Worm (Caenorhabditis elegans): ENCODE data around the gene msra-1.

The msra-1 gene

ce11 chrII:7396081-7396480, 32.2 kb upstream of the msra-1 start:
- TF ChIP-seq lsy-2 (tag; optimal IDR thresholded peaks at IDR 0.05) = no peak
- TF ChIP-seq R02D3.7 (tag; optimal IDR thresholded peaks at IDR 0.05) = no peak
- no peak for TF ChIP-seq F13H6.1 (tag; optimal IDR thresholded peaks at IDR 0.05)
- no peak for TF ChIP-seq sma-9 (GFP tag; optimal IDR thresholded peaks at IDR 0.05)
- TF ChIP-seq sma-9 (tag; optimal IDR thresholded peaks at IDR 0.05) = no peak
- no peak for TF ChIP-seq unc-39 (tag; optimal IDR thresholded peaks at IDR 0.05)
- no peak for TF ChIP-seq fos-1 (tag; optimal IDR thresholded peaks at IDR 0.05)
- TF ChIP-seq ama-1 (optimal IDR thresholded peaks at IDR 0.05) = no peak
- TF ChIP-seq dmd-4 (tag; optimal IDR thresholded peaks at IDR 0.05) = no peak
- no peak for TF ChIP-seq mab-5 (tag; optimal IDR thresholded peaks at IDR 0.05)
- TF ChIP-seq C34F6.9 (tag; optimal IDR thresholded peaks at IDR 0.05) = no peak
- no peak for TF ChIP-seq aly-2 (tag; optimal IDR thresholded peaks at IDR 0.05)

ce11 chrII:7394690-7395054, 30.8 kb upstream of the msra-1 start, which contains the start of gene bath-44:
Gene bath-44, plus strand, starts transcription at chrII:7394955.
- TF ChIP-seq skn-1 (tag; optimal IDR thresholded peaks at IDR 0.05) (no peak), nhr-21 (tag; optimal IDR thresholded peaks at IDR 0.05) (no peak), crh-2 (tag; optimal IDR thresholded peaks at IDR 0.05) (no peak), mbf-1 (tag; optimal IDR thresholded peaks at IDR 0.05) (no peak), elt-3 (tag; optimal IDR thresholded peaks at IDR 0.05) (no peak)

- TF ChIP-seq nhr-25 (tag; optimal IDR thresholded peaks at IDR 0.05) (peak; percentile 15), ama-1 (optimal IDR thresholded peaks at IDR 0.05) (no peak), nhr-237 (tag; optimal IDR thresholded peaks at IDR 0.05) (no peak), unc-55 (GFP tag; optimal IDR thresholded peaks at IDR 0.05) (no peak), nhr-10 (tag; optimal IDR thresholded peaks at IDR 0.05) (no peak), alr-1 (tag; optimal IDR thresholded peaks at IDR 0.05) (no peak), nhr-77 (tag; optimal IDR thresholded peaks at IDR 0.05) (no peak), dmd-4 (tag; optimal IDR thresholded peaks at IDR 0.05) (no peak), lsy-2 (tag; optimal IDR thresholded peaks at IDR 0.05) (peak in 1 of 2 experiments; percentile 27), sem-4 (tag; optimal IDR thresholded peaks at IDR 0.05) (peak; percentile 17), nhr-6 (tag; optimal IDR thresholded peaks at IDR 0.05) (no peak), egl-27 (tag; optimal IDR thresholded peaks at IDR 0.05) (no peak), C34F6.9 (tag; optimal IDR thresholded peaks at IDR 0.05) (peak; percentile 27), elt-3 (tag; optimal IDR thresholded peaks at IDR 0.05) (no peak), crh-2 (tag; optimal IDR thresholded peaks at IDR 0.05) (no peak), ceh-82 (tag; optimal IDR thresholded peaks at IDR 0.05) (no peak), unc-39 (tag; optimal IDR thresholded peaks at IDR 0.05) (no peak), nhr-11 (tag; optimal IDR thresholded peaks at IDR 0.05) (no peak)
Measured at ce11 chrII:7393922-7394689, 30.3 kb upstream of the msra-1 start.

DNA sequence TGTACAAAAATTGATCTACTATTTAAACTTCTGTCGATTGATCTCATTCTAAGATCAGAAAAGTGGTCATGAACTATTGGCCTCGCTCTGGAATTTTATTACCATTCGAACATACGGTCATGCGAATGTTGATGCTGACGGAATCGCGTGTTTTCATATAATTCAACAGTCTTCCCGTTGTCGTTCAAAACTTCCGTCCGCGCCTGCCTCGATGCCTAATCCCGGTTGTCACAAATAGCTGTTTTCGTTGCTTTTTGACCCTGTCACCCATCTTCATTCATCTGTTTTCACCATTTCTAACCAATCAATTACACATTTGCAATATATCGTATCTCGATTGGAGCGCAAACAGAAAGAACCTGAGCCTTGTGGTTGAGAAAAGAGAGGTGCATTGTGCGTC, 29.6 kb upstream of the msra-1 start:
- TF ChIP-seq dmd-4 (tag; optimal IDR thresholded peaks at IDR 0.05) (no peak), nhr-12 (tag; optimal IDR thresholded peaks at IDR 0.05) (no peak), nhr-25 (tag; optimal IDR thresholded peaks at IDR 0.05) (peak; percentile 35)

DNA sequence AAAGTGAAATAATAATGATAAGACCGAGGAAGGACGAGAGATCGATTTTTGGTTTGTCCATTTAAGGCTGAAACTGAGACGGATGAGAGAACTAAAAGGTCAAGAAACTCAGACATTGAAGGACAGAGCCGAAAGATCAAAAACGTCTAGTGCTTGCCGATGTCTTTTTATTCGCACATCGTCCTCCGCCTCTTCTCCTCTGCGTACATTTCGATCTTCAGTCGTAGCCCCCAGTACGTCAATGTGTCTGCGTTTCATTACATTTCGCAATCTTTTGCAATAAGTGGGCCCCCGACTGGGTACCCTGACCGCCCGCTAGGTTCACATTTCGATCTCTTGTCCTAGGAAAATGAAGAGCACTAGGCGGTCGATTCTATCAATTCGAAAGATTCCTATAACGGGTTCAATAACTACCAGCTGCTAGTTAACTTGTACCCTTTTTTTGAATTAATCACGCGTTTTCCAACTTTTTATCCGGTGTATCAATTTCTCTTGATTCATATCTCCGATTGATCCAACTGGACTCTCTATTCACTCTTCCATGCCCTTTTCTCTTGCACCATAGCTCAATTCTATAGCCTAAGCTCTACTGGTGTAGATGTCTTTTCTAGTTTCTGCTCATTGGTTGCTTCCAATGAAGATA, 28.3 kb upstream of the msra-1 start:
- TF ChIP-seq nhr-129 (tag; optimal IDR thresholded peaks at IDR 0.05) (peak; percentile 97), sma-3 (GFP tag; optimal IDR thresholded peaks at IDR 0.05) (peak; percentile 42), lin-13 (GFP tag; optimal IDR thresholded peaks at IDR 0.05) (no peak), alr-1 (tag; optimal IDR thresholded peaks at IDR 0.05) (no peak), snpc-4 (tag; optimal IDR thresholded peaks at IDR 0.05) (no peak), mab-5 (tag; optimal IDR thresholded peaks at IDR 0.05) (no peak), zag-1 (tag; optimal IDR thresholded peaks at IDR 0.05) (peak; percentile 72), peb-1 (tag; optimal IDR thresholded peaks at IDR 0.05) (no peak), F13H6.1 (tag; optimal IDR thresholded peaks at IDR 0.05) (peak; percentile 54), unc-55 (GFP tag; optimal IDR thresholded peaks at IDR 0.05) (no peak), C34F6.9 (tag; optimal IDR thresholded peaks at IDR 0.05) (peak; percentile 56), sem-4 (tag; optimal IDR thresholded peaks at IDR 0.05) (peak; percentile 34), crh-2 (tag; optimal IDR thresholded peaks at IDR 0.05) (peak; percentile 63), nhr-25 (tag; optimal IDR thresholded peaks at IDR 0.05) (peak; percentile 76), unc-39 (tag; optimal IDR thresholded peaks at IDR 0.05) (no peak), fos-1 (tag; optimal IDR thresholded peaks at IDR 0.05) (peak; percentile 85), gmeb-1 (tag; optimal IDR thresholded peaks at IDR 0.05) (peak; percentile 20), egl-27 (tag; optimal IDR thresholded peaks at IDR 0.05) (no peak), nhr-77 (tag; optimal IDR thresholded peaks at IDR 0.05) (no peak), lsy-2 (tag; optimal IDR thresholded peaks at IDR 0.05) (peak in 1 of 2 experiments; percentile 54), sma-9 (GFP tag; optimal IDR thresholded peaks at IDR 0.05) (peak; percentile 89), sma-9 (tag; optimal IDR thresholded peaks at IDR 0.05) (no peak), blmp-1 (tag; optimal IDR thresholded peaks at IDR 0.05; ENCODE audit: insufficient read depth) (peak; percentile 60), nhr-23 (tag; optimal IDR thresholded peaks at IDR 0.05) (no peak)

Data from whole organism, L2 larva.